Worm (Caenorhabditis elegans): ENCODE measurements around the gene Y54G2A.50.

The Y54G2A.50 gene

DNA sequence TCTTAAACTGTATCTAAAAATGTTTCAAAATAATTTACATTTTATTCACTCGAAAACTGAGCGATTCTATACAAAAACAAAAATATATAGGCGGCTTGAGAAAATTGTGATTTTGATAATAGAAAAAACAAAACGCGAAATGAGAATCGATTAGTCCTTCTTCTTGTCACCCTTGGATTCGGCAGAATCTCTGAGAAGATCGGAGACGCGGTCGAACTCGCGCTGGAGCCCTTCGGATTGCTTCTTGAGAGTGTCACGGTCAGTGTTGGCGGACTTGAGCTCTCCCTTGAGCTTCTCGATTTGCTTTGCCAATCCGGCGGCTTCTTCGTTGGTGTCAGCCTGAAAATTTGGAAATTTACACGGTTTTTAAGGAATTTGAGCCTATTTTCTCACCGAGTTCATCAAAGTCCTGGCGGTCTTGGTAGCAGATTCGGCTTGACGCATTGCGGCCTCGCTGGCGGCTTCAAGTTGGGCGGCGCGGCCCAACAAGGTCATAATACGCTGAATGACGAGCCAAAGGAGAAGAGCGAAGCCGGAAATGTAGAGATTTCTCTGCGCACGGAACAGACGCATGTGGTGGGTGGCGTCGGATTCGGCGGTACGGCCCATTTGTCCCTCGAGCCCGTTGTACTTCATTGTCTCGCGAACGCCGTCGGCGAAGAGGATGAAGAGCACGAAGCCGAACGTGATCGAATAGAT is 26.1 kb upstream of the Y54G2A.50 start (continued):
- TF ChIP-seq daf-16 (GFP tag; optimal IDR thresholded peaks at IDR 0.05) (no peak), daf-16 (tag; optimal IDR thresholded peaks at IDR 0.05) (peak; percentile 1), fkh-10 (GFP tag; optimal IDR thresholded peaks at IDR 0.05) (no peak), snpc-1.2 (GFP tag; IDR thresholded peaks at IDR 0.05) (peak; percentile 72), F26F4.8 (GFP tag; conservative IDR thresholded peaks at IDR 0.05) (peak; percentile 43; the same call in 1 of the 2 replicates), egl-43 (GFP tag; IDR thresholded peaks at IDR 0.05) (0 out of 2 replicates have a peak, but pooled peaks have one; percentile 15), zfp-3 (GFP tag; conservative IDR thresholded peaks at IDR 0.05) (0 out of 2 replicates have a peak, but pooled peaks have one; percentile 11), lin-38 (GFP tag; IDR thresholded peaks at IDR 0.05) (peak; percentile 55; the same call in 1 of the 2 replicates)

ce11 chrIV:2892395-2892786 is 25.4 kb upstream of the Y54G2A.50 start, which contains the start of gene Y54G2A.18:
TSS of gene Y54G2A.18 (minus strand) at chrIV:2892495.
- TF ChIP-seq ZK337.2 (GFP tag; IDR thresholded peaks at IDR 0.05) (no peak), rbr-2 (tag; optimal IDR thresholded peaks at IDR 0.05) (no peak), cey-2 (tag; optimal IDR thresholded peaks at IDR 0.05; ENCODE audit: borderline replicate concordance, insufficient read depth) (no peak), unc-62 (GFP tag; optimal IDR thresholded peaks at IDR 0.05 in 1 of 2) (peak in 1 of 2 experiments; percentile 28), unc-62 (tag; optimal IDR thresholded peaks at IDR 0.05) (no peak), daf-16 (GFP tag; optimal IDR thresholded peaks at IDR 0.05) (no peak), daf-16 (tag; optimal IDR thresholded peaks at IDR 0.05) (peak; percentile 83), hlh-11 (tag; optimal IDR thresholded peaks at IDR 0.05) (peak; percentile 1), pqm-1 (tag; optimal IDR thresholded peaks at IDR 0.05) (no peak), dve-1 (tag; optimal IDR thresholded peaks at IDR 0.05; ENCODE audit: insufficient read depth) (peak; percentile 39), dmd-6 (GFP tag; IDR thresholded peaks at IDR 0.05) (peak; percentile 14; the same call in 1 of the 2 replicates), lin-29 (GFP tag; IDR thresholded peaks at IDR 0.05) (no peak), tag-97 (GFP tag; IDR thresholded peaks at IDR 0.05) (no peak), Y75B8A.6 (GFP tag; IDR thresholded peaks at IDR 0.05) (no peak), fos-1 (tag; optimal IDR thresholded peaks at IDR 0.05) (no peak), ces-1 (GFP tag; optimal IDR thresholded peaks at IDR 0.05) (no peak), zip-2 (tag; optimal IDR thresholded peaks at IDR 0.05) (no peak), lin-38 (GFP tag; IDR thresholded peaks at IDR 0.05) (0 out of 2 replicates have a peak, but pooled peaks have one; percentile 20), nhr-28 (tag; optimal IDR thresholded peaks at IDR 0.05) (peak; percentile 22), ztf-11 (tag; optimal IDR thresholded peaks at IDR 0.05) (no peak)

- no peak for TF ChIP-seq daf-16 (GFP tag; optimal IDR thresholded peaks at IDR 0.05)
- TF ChIP-seq daf-16 (tag; optimal IDR thresholded peaks at IDR 0.05): peak; percentile 10
- TF ChIP-seq mes-2 (tag; optimal IDR thresholded peaks at IDR 0.05; ENCODE audit: poor library complexity, severe bottlenecking): peak; percentile 5
- no peak for TF ChIP-seq lin-13 (GFP tag; optimal IDR thresholded peaks at IDR 0.05)
These were observed 24.9 kb upstream of the Y54G2A.50 start for ce11 chrIV:2892787-2893485.

DNA sequence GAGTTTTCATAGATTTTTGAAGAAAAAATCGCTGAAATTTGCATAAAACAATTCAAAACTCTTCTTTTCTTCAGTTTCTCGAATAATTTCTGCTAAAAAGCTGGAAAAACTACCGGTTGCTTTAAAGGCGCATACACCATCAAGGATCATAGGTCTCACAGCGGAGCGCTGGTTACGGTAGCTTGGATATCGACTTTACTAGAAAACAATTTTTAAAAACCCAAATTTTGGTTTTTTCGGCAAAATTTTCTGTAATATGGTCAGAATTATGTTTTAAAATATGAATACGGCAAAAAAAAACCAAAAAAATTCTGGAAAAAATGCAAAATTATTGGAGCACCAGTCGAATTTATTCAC is 24.4 kb upstream of the Y54G2A.50 start:
- TF ChIP-seq Y105C5A.15 (GFP tag; IDR thresholded peaks at IDR 0.05) (no peak), lin-38 (GFP tag; IDR thresholded peaks at IDR 0.05) (peak; percentile 31; the same call in 1 of the 2 replicates), cey-2 (tag; optimal IDR thresholded peaks at IDR 0.05; ENCODE audit: borderline replicate concordance, insufficient read depth) (no peak), ceh-28 (tag; optimal IDR thresholded peaks at IDR 0.05) (no peak), F49E8.2 (tag; optimal IDR thresholded peaks at IDR 0.05; ENCODE audit: borderline replicate concordance) (peak; percentile 4), Y48G9A.11 (GFP tag; IDR thresholded peaks at IDR 0.05) (0 out of 2 replicates have a peak, but pooled peaks have one; percentile 32)

All from whole organism, L4 larva.